Worm (Caenorhabditis elegans): ENCODE data around the gene dhs-13.
"Not testable (repeated sequence)": the region's sequence is repeated elsewhere in the genome, so short reads cannot be mapped to it uniquely, and the experiment has no call there.

DNA sequence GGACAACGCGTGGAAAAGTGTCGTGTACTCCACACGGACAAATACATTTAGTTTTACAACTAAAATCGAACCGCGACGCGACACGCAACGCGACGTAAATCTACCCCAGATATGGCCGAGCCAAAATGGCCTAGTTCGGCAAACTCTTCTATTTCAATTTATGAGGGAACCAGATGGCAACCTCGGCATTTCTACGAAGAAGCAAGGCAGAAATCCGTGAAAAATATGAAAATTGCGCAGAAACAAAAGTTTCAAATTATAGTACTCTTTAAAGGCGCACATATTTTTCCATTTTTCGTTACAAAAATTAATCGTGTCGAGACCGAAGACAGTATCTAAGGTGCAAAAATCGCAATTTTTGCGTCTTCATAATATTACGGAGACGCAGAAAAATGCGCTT is 43.2 kb upstream of the dhs-13 start, which contains the start of gene Y46H3A.5:
- not testable (repeated sequence) for TF ChIP-seq sem-2 (GFP tag; optimal IDR thresholded peaks at IDR 0.05); nhr-28 (tag; optimal IDR thresholded peaks at IDR 0.05); mls-2 (tag; optimal IDR thresholded peaks at IDR 0.05); unc-39 (tag; optimal IDR thresholded peaks at IDR 0.05); lin-13 (tag; optimal IDR thresholded peaks at IDR 0.05); unc-120 (tag; optimal IDR thresholded peaks at IDR 0.05; ENCODE audit: poor library complexity, severe bottlenecking); nhr-2 (tag; optimal IDR thresholded peaks at IDR 0.05); snpc-4 (tag; optimal IDR thresholded peaks at IDR 0.05); cnd-1 (tag; optimal IDR thresholded peaks at IDR 0.05); nhr-12 (tag; optimal IDR thresholded peaks at IDR 0.05); ceh-83 (GFP tag; optimal IDR thresholded peaks at IDR 0.05); flh-1 (GFP tag; optimal IDR thresholded peaks at IDR 0.05); unc-62 (GFP tag; optimal IDR thresholded peaks at IDR 0.05); pha-4 (tag; optimal IDR thresholded peaks at IDR 0.05)

Data from whole organism, mixed stage, embryonic.